Fruit fly (Drosophila melanogaster): ENCODE measurements around the gene CG8526.

dm6 chr3R:9812447-9812846 is 11.4 kb downstream of the CG8526 start, which contains the start of gene CG8534:
- TF ChIP-seq CG8159 (tag; optimal IDR thresholded peaks at IDR 0.05) (no peak), CG14655 (GFP tag; optimal IDR thresholded peaks at IDR 0.05) (no peak), CG32121 (GFP tag; IDR thresholded peaks at IDR 0.05) (no peak), CG4496 (GFP tag; IDR thresholded peaks at IDR 0.05) (no peak), CG15710 (tag; optimal IDR thresholded peaks at IDR 0.05) (no peak), Snoo (tag; optimal IDR thresholded peaks at IDR 0.05) (no peak), CG34367 (tag; optimal IDR thresholded peaks at IDR 0.05) (no peak), gl (tag; optimal IDR thresholded peaks at IDR 0.05) (no peak), rn (GFP tag; IDR thresholded peaks at IDR 0.05) (no peak), CG13204 (GFP tag; optimal IDR thresholded peaks at IDR 0.05) (no peak)

Data from whole organism, pupa.